Worm (Caenorhabditis elegans): ENCODE data around the gene ZC239.5.
"Not testable (repeated sequence)": the region's sequence is repeated elsewhere in the genome, so short reads cannot be mapped to it uniquely, and the experiment has no call there.

- not testable (repeated sequence) for TF ChIP-seq him-1, dao-5 (tag; optimal IDR thresholded peaks at IDR 0.05)
Measured at ce11 chrII:3215762-3216161, 5.3 kb downstream of the ZC239.5 start, which contains the start of gene ZC239.3.
